Worm (Caenorhabditis elegans) whole organism, mixed stage, embryonic: ENCODE measurements around the gene ent-5.

Experiments used
- bed-3 ChIP-seq: fragments of 200-800 bp; sonication (Bioruptor generic); optimal IDR thresholded peaks from 3 replicates; lab custom pipeline; 2018; ENCODE audit warnings: mild to moderate bottlenecking, missing genetic modification characterization, moderate library complexity, missing compliant biosample characterization
- ceh-83 ChIP-seq: fragments of 200-800 bp; sonication (Bioruptor generic); optimal IDR thresholded peaks from 2 replicates; lab custom pipeline; 2018; ENCODE audit warnings: mild to moderate bottlenecking, missing genetic modification characterization, missing compliant biosample characterization
- cnd-1 ChIP-seq: fragments of 200-800 bp; sonication (Bioruptor generic); optimal IDR thresholded peaks from 2 replicates; lab custom pipeline; 2018; ENCODE audit warnings: mild to moderate bottlenecking, missing genetic modification characterization, missing compliant biosample characterization
- flh-1 ChIP-seq: fragments of 200-800 bp; sonication (Bioruptor generic); optimal IDR thresholded peaks from 2 replicates; lab custom pipeline; 2018; ENCODE audit warnings: mild to moderate bottlenecking, missing genetic modification characterization, moderate library complexity, missing compliant biosample characterization
- hlh-1 ChIP-seq: fragments of 150-350 bp; optimal IDR thresholded peaks from 2 replicates; lab custom pipeline; 2014; ENCODE audit warnings: missing biosample characterization, missing genetic modification reagents, missing genetic modification characterization
- lsy-2 ChIP-seq: fragments of 150-350 bp; optimal IDR thresholded peaks from 2 replicates; lab custom pipeline; 2014; ENCODE audit warnings: missing biosample characterization, missing genetic modification characterization
- pha-4 ChIP-seq: fragments of 150-350 bp; optimal IDR thresholded peaks from 2 replicates; lab custom pipeline; 2018; ENCODE audit warnings: missing biosample characterization, missing genetic modification reagents, missing genetic modification characterization
- snpc-4 ChIP-seq: fragments of 150-350 bp; optimal IDR thresholded peaks from 2 replicates; lab custom pipeline; 2014; ENCODE audit warnings: missing biosample characterization, missing genetic modification characterization
- zip-8 ChIP-seq: fragments of 150-350 bp; optimal IDR thresholded peaks from 2 replicates; lab custom pipeline; 2014; ENCODE audit warnings: missing biosample characterization, missing genetic modification characterization

Gene ent-5

ce11 chrX:4604185-4604584 lies 44.8 kb downstream of the ent-5 start:
- TF ChIP-seq hlh-1, result no peak

ce11 chrX:4600987-4601386 lies 48.0 kb downstream of the ent-5 start:
- no peak for TF ChIP-seq bed-3 (GFP tag; lab: Kevin White, UChicago)

- TF ChIP-seq lsy-2 (no peak), ceh-83 (GFP tag; lab: Kevin White, UChicago) (no peak), zip-8 (tag; lab: Kevin White, UChicago) (no peak), pha-4 (tag; lab: Kevin White, UChicago) (no peak), flh-1 (GFP tag; lab: Kevin White, UChicago) (no peak), cnd-1 (tag; lab: Kevin White, UChicago) (no peak), snpc-4 (tag; lab: Kevin White, UChicago) (no peak)
These were observed 49.5 kb downstream of the ent-5 start for ce11 chrX:4599526-4599925.
